Fruit fly (Drosophila melanogaster) whole organism, embryonic: Measurements from ENCODE around the gene bwa.

ENCODE experiments used
- Ada2b ChIP-seq: fragments of 200-800 bp; sonication (Bioruptor generic); IDR thresholded peaks from 2 replicates; pipeline ENCODE4 v1.3.6; 2022; ENCODE audit warnings: missing biosample characterization, missing genetic modification characterization
- C15 ChIP-seq: fragments of 200-800 bp; sonication (Bioruptor generic); IDR thresholded peaks from 3 replicates; pipeline ENCODE4 v1.3.6; 2022; ENCODE audit warnings: missing biosample characterization, missing genetic modification characterization
- CG10274 ChIP-seq: fragments of 200-800 bp; sonication (Bioruptor generic); optimal IDR thresholded peaks from 3 replicates; lab custom pipeline; 2017; ENCODE audit warnings: missing biosample characterization, mild to moderate bottlenecking, missing genetic modification characterization
- CG10462 ChIP-seq: fragments of 200-800 bp; sonication (Bioruptor generic); optimal IDR thresholded peaks from 2 replicates; lab custom pipeline; 2016; ENCODE audit warnings: missing biosample characterization, missing genetic modification characterization
- CG11085 ChIP-seq: fragments of 200-800 bp; sonication (Bioruptor generic); IDR thresholded peaks from 2 replicates; pipeline ENCODE4 v1.3.6; 2022; ENCODE audit warnings: missing biosample characterization, missing genetic modification characterization
- CG11696 ChIP-seq: fragments of 200-800 bp; sonication (Bioruptor generic); IDR thresholded peaks from 2 replicates; pipeline ENCODE4 v1.3.6; 2022; ENCODE audit warnings: missing biosample characterization, missing genetic modification characterization
- CG12744 ChIP-seq: fragments of 200-800 bp; sonication (Bioruptor generic); optimal IDR thresholded peaks from 2 replicates; lab custom pipeline; 2016; ENCODE audit warnings: missing biosample characterization, missing genetic modification characterization
- CG12942 ChIP-seq: fragments of 200-800 bp; sonication (Bioruptor generic); optimal IDR thresholded peaks from 3 replicates; lab custom pipeline; 2016; ENCODE audit warnings: missing biosample characterization, missing genetic modification characterization
- CG14050 ChIP-seq: fragments of 200-800 bp; sonication (Bioruptor generic); IDR thresholded peaks from 3 replicates; pipeline ENCODE4 v1.3.6; 2022; ENCODE audit warnings: missing biosample characterization, missing genetic modification characterization
- CG1602 ChIP-seq: fragments of 200-800 bp; sonication (Bioruptor generic); optimal IDR thresholded peaks from 3 replicates; lab custom pipeline; 2016; ENCODE audit warnings: missing biosample characterization, missing genetic modification characterization
- CG3065 ChIP-seq: fragments of 200-800 bp; sonication (Bioruptor generic); optimal IDR thresholded peaks from 2 replicates; lab custom pipeline; 2016; ENCODE audit warnings: missing biosample characterization, missing genetic modification characterization
- CG34376 ChIP-seq: fragments of 200-800 bp; sonication (Bioruptor generic); optimal IDR thresholded peaks from 2 replicates; lab custom pipeline; 2018; ENCODE audit warnings: missing biosample characterization, mild to moderate bottlenecking, missing genetic modification characterization
- CG42726 ChIP-seq: fragments of 200-800 bp; sonication (Bioruptor generic); IDR thresholded peaks from 2 replicates; pipeline ENCODE4 v1.3.6; 2022; ENCODE audit warnings: missing biosample characterization, missing genetic modification characterization; ENCODE audit not compliant: partially characterized antibody
- CG4854 ChIP-seq: fragments of 200-800 bp; sonication (Bioruptor generic); optimal IDR thresholded peaks from 2 replicates; lab custom pipeline; 2016; ENCODE audit warnings: missing biosample characterization, missing genetic modification characterization, inconsistent platforms
- CG7928 ChIP-seq: fragments of 200-800 bp; sonication (Bioruptor generic); optimal IDR thresholded peaks from 2 replicates; lab custom pipeline; 2017; ENCODE audit warnings: missing biosample characterization, mild to moderate bottlenecking, missing genetic modification characterization
- CG8359 ChIP-seq: fragments of 200-800 bp; sonication (Bioruptor generic); optimal IDR thresholded peaks from 2 replicates; lab custom pipeline; 2017; ENCODE audit warnings: missing biosample characterization, mild to moderate bottlenecking, missing genetic modification characterization, borderline replicate concordance
- CG8765 ChIP-seq: fragments of 200-800 bp; sonication (Bioruptor generic); IDR thresholded peaks from 2 replicates; pipeline ENCODE4 v1.3.6; 2022; ENCODE audit warnings: missing biosample characterization, missing genetic modification characterization
- CG8924 ChIP-seq: fragments of 200-800 bp; optimal IDR thresholded peaks from 3 replicates; lab custom pipeline; 2019; ENCODE audit warnings: missing biosample characterization, mild to moderate bottlenecking, missing genetic modification characterization, moderate library complexity
- CHES-1-like ChIP-seq: fragments of 200-800 bp; sonication (Bioruptor generic); optimal IDR thresholded peaks from 2 replicates; lab custom pipeline; 2016; ENCODE audit warnings: missing biosample characterization, missing genetic modification characterization
- CTCF ChIP-seq: fragments of 200-800 bp; sonication (Bioruptor generic); optimal IDR thresholded peaks from 2 replicates; lab custom pipeline; 2017; ENCODE audit warnings: missing biosample characterization, mild to moderate bottlenecking, missing genetic modification characterization, moderate library complexity
- Camta ChIP-seq: fragments of 200-800 bp; sonication (Bioruptor generic); optimal IDR thresholded peaks from 2 replicates; lab custom pipeline; 2016; ENCODE audit warnings: missing biosample characterization, missing genetic modification characterization
- CrebB ChIP-seq: fragments of 200-800 bp; sonication (Bioruptor generic); optimal IDR thresholded peaks from 3 replicates; lab custom pipeline; 2018; ENCODE audit warnings: missing biosample characterization, mild to moderate bottlenecking, missing genetic modification characterization
- D ChIP-seq, 2 experiments: fragments of 200-800 bp in 1 of 2; fragments of >200 bp in 1 of 2; sonication (Bioruptor generic) in 1 of 2; optimal IDR thresholded peaks; 2 replicates in 1 of 2; 3 replicates in 1 of 2; lab custom pipeline; 2017; ENCODE audit warnings: mild to moderate bottlenecking in 1 of 2, missing biosample characterization in 1 of 2, missing genetic modification characterization in 1 of 2, missing genetic modification reagents in 1 of 2
- E2f1 ChIP-seq: fragments of 200-800 bp; sonication (Bioruptor generic); IDR thresholded peaks from 2 replicates; pipeline ENCODE4 v1.3.6; 2022; ENCODE audit warnings: missing biosample characterization, missing genetic modification characterization
- HHEX ChIP-seq: fragments of 200-800 bp; sonication (Bioruptor generic); optimal IDR thresholded peaks from 3 replicates; lab custom pipeline; 2017; ENCODE audit warnings: missing biosample characterization, mild to moderate bottlenecking, missing genetic modification characterization, missing genetic modification reagents
- NC2α ChIP-seq: fragments of 200-800 bp; sonication (Bioruptor generic); optimal IDR thresholded peaks from 2 replicates; lab custom pipeline; 2016; ENCODE audit warnings: missing biosample characterization, missing genetic modification characterization
- Nf-YB ChIP-seq: fragments of 200-800 bp; sonication (Bioruptor generic); optimal IDR thresholded peaks from 3 replicates; lab custom pipeline; 2019; ENCODE audit warnings: missing biosample characterization, mild to moderate bottlenecking, missing genetic modification characterization, moderate library complexity
- Taf1 ChIP-seq: fragments of 200-800 bp; sonication (Bioruptor generic); IDR thresholded peaks from 2 replicates; pipeline ENCODE4 v1.3.6; 2022; ENCODE audit warnings: missing biosample characterization, missing genetic modification characterization
- Vsx1 ChIP-seq: fragments of 200-800 bp; sonication (Bioruptor generic); optimal IDR thresholded peaks from 2 replicates; lab custom pipeline; 2017; ENCODE audit warnings: missing biosample characterization, mild to moderate bottlenecking, missing genetic modification characterization, missing genetic modification reagents
- Xrp1 ChIP-seq: fragments of 200-800 bp; sonication (Bioruptor generic); IDR thresholded peaks from 2 replicates; pipeline ENCODE4 v1.3.6; 2022; ENCODE audit warnings: missing biosample characterization, missing genetic modification characterization
- ara ChIP-seq: fragments of 200-800 bp; sonication (Bioruptor generic); IDR thresholded peaks from 2 replicates; pipeline ENCODE4 v1.3.6; 2022; ENCODE audit warnings: missing biosample characterization, missing genetic modification characterization
- bigmax ChIP-seq: fragments of 200-800 bp; sonication (Bioruptor generic); optimal IDR thresholded peaks from 2 replicates; lab custom pipeline; 2018; ENCODE audit warnings: missing biosample characterization, mild to moderate bottlenecking, missing genetic modification characterization
- br ChIP-seq: fragments of >200 bp; optimal IDR thresholded peaks from 2 replicates; lab custom pipeline; 2017
- chn ChIP-seq: fragments of 200-800 bp; sonication (Bioruptor generic); optimal IDR thresholded peaks from 2 replicates; lab custom pipeline; 2016; ENCODE audit warnings: missing biosample characterization, missing genetic modification characterization
- crp ChIP-seq, 2 experiments: fragments of 200-800 bp; sonication (Bioruptor generic); optimal IDR thresholded peaks; 2 replicates in 1 of 2; 3 replicates in 1 of 2; lab custom pipeline; 2017; ENCODE audit warnings: missing biosample characterization in 2 of 2, missing genetic modification characterization in 2 of 2, mild to moderate bottlenecking in 1 of 2, moderate library complexity in 1 of 2
- dimm ChIP-seq: fragments of 200-800 bp; sonication (Bioruptor generic); IDR thresholded peaks from 2 replicates; pipeline ENCODE4 v1.3.6; 2022; ENCODE audit warnings: missing biosample characterization, missing genetic modification characterization
- dm ChIP-seq: fragments of 200-800 bp; sonication (Bioruptor generic); optimal IDR thresholded peaks from 3 replicates; lab custom pipeline; 2016; ENCODE audit warnings: missing biosample characterization, missing genetic modification characterization
- fru ChIP-seq: fragments of >200 bp; optimal IDR thresholded peaks from 2 replicates; lab custom pipeline; 2017
- hkb ChIP-seq, 2 experiments: fragments of 200-800 bp in 1 of 2; fragments of >200 bp in 1 of 2; sonication (Bioruptor generic) in 1 of 2; IDR thresholded peaks in 1 of 2; optimal IDR thresholded peaks in 1 of 2; 2 replicates each; pipeline versions ENCODE4 v1.3.6 to Lab custom; 2017 to 2022; ENCODE audit warnings: missing biosample characterization in 1 of 2, missing genetic modification characterization in 1 of 2
- ind ChIP-seq: fragments of 200-800 bp; sonication (Bioruptor generic); optimal IDR thresholded peaks from 3 replicates; lab custom pipeline; 2016; ENCODE audit warnings: missing biosample characterization, missing genetic modification characterization
- lmd ChIP-seq: fragments of 200-800 bp; sonication (Bioruptor generic); IDR thresholded peaks from 2 replicates; pipeline ENCODE4 v1.3.6; 2022; ENCODE audit warnings: missing biosample characterization, missing genetic modification characterization
- nerfin-2 ChIP-seq: fragments of 200-800 bp; sonication (Bioruptor generic); IDR thresholded peaks from 2 replicates; pipeline ENCODE4 v1.3.6; 2022; ENCODE audit warnings: missing biosample characterization, missing genetic modification characterization; ENCODE audit not compliant: partially characterized antibody
- row ChIP-seq: fragments of 200-800 bp; sonication (Bioruptor generic); IDR thresholded peaks from 3 replicates; pipeline ENCODE4 v1.3.6; 2022; ENCODE audit warnings: missing biosample characterization, missing genetic modification characterization
- run ChIP-seq: fragments of 200-800 bp; sonication (Bioruptor generic); optimal IDR thresholded peaks from 3 replicates; lab custom pipeline; 2018; ENCODE audit warnings: missing biosample characterization, mild to moderate bottlenecking, missing genetic modification characterization
- sd ChIP-seq: fragments of 200-800 bp; sonication (Bioruptor generic); optimal IDR thresholded peaks from 3 replicates; lab custom pipeline; 2018; ENCODE audit warnings: missing biosample characterization, mild to moderate bottlenecking, missing genetic modification characterization, moderate library complexity
- seq ChIP-seq: fragments of 200-800 bp; sonication (Bioruptor generic); IDR thresholded peaks from 2 replicates; pipeline ENCODE4 v1.3.6; 2022; ENCODE audit warnings: missing biosample characterization, missing genetic modification characterization
- sima ChIP-seq: fragments of 200-800 bp; sonication (Bioruptor generic); optimal IDR thresholded peaks from 2 replicates; lab custom pipeline; 2016; ENCODE audit warnings: missing biosample characterization, missing genetic modification characterization
- sisA ChIP-seq: fragments of 200-800 bp; sonication (Bioruptor generic); IDR thresholded peaks from 2 replicates; pipeline ENCODE4 v1.3.6; 2022; ENCODE audit warnings: missing biosample characterization, missing genetic modification characterization
- vvl ChIP-seq: fragments of 200-800 bp; sonication (Bioruptor generic); IDR thresholded peaks from 2 replicates; pipeline ENCODE4 v1.3.6; 2022; ENCODE audit warnings: missing biosample characterization, missing genetic modification characterization
- wor ChIP-seq: fragments of 200-800 bp; sonication (Bioruptor generic); IDR thresholded peaks from 2 replicates; pipeline ENCODE4 v1.3.6; 2022; ENCODE audit warnings: missing biosample characterization, missing genetic modification characterization
- zf30C ChIP-seq: fragments of 200-800 bp; sonication (Bioruptor generic); optimal IDR thresholded peaks from 3 replicates; lab custom pipeline; 2018; ENCODE audit warnings: missing biosample characterization, mild to moderate bottlenecking, missing genetic modification characterization

bwa gene

DNA sequence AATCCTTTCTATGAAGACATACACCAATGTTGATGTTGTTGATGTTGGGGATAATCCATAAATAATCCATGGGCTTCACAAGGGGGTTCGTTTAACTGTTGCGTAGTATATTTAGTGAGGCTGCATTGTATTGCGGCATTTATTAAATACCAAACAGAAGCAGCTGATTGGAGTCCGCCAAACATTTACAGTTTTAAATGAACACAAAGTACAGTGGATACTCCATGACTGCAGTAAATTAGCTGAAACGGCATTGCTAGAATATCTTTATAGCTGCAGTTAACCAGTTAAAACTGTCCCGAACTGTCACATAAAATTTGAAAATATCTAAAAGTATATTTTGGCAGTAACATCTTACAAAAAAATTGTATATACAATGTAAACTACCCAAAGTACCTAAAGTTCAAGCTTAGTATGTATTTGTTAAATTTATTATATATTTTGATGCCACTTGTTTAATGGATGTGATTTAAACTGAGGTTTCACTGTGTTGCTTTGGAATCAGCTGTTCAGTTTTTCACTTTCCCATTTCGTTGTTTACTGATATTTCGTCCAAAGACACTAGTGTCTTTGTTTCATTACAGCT, 25.0 kb downstream of the bwa start, which contains the start of the genes CG10747 and Pyroxd1 (continued):
- TF ChIP-seq sd (peak; percentile 95), CG10274 (GFP tag; lab: Kevin White, UChicago) (peak; percentile 85), CG42726 (GFP tag; lab: Robert Waterston, UW) (no peak), Nf-YB (GFP tag; lab: Kevin White, UChicago) (peak; percentile 86), CG4854 (peak; percentile 94), ind (GFP tag; lab: Kevin White, UChicago) (peak; percentile 97), CG1602 (GFP tag; lab: Kevin White, UChicago) (peak; percentile 98), Taf1 (GFP tag; lab: Robert Waterston, UW) (peak; percentile 96), CG34376 (GFP tag; lab: Kevin White, UChicago) (peak; percentile 97), chn (GFP tag; lab: Kevin White, UChicago) (peak; percentile 96), Vsx1 (GFP tag; lab: Kevin White, UChicago) (peak; percentile 97), CG8359 (GFP tag; lab: Kevin White, UChicago) (peak; percentile 80), seq (GFP tag; lab: Robert Waterston, UW) (peak; percentile 96), dm (GFP tag; lab: Kevin White, UChicago) (peak; percentile 82), Xrp1 (peak; percentile 95), lmd (peak; percentile 98), CG8924 (tag; lab: Kevin White, UChicago) (peak; percentile 98), CrebB (tag; lab: Kevin White, UChicago) (peak; percentile 95), sisA (GFP tag; lab: Robert Waterston, UW) (peak; percentile 96), CG12744 (GFP tag; lab: Kevin White, UChicago) (peak; percentile 95), CG11085 (GFP tag; lab: Robert Waterston, UW) (peak; percentile 89), dimm (GFP tag; lab: Robert Waterston, UW) (0 out of 2 replicates have a peak, but pooled peaks have one; percentile 53), CG8765 (GFP tag; lab: Robert Waterston, UW) (peak; percentile 94), run (peak; percentile 94), hkb (optimal IDR thresholded peaks at IDR 0.05; lab: Kevin White, UChicago) (no peak), hkb (GFP tag; IDR thresholded peaks at IDR 0.05; lab: Robert Waterston, UW) (peak; percentile 96), E2f1 (GFP tag; lab: Robert Waterston, UW) (peak; percentile 94), zf30C (peak; percentile 24), sima (GFP tag; lab: Kevin White, UChicago) (peak; percentile 64), nerfin-2 (GFP tag; lab: Robert Waterston, UW) (no peak), br (no peak), vvl (GFP tag; lab: Robert Waterston, UW) (peak; percentile 96), row (GFP tag; lab: Robert Waterston, UW) (peak; percentile 99), fru (lab: Kevin White, UChicago) (no peak), CTCF (GFP tag; lab: Kevin White, UChicago) (peak; percentile 56), CG10462 (GFP tag; lab: Kevin White, UChicago) (peak; percentile 96), bigmax (GFP tag; lab: Kevin White, UChicago) (no peak), CG7928 (GFP tag; lab: Kevin White, UChicago) (peak; percentile 76), D (optimal IDR thresholded peaks at IDR 0.05; lab: Kevin White, UChicago) (no peak), D (GFP tag; optimal IDR thresholded peaks at IDR 0.05; lab: Kevin White, UChicago) (peak; percentile 91), crp (GFP tag; optimal IDR thresholded peaks at IDR 0.05; lab: Kevin White, UChicago) (peak; percentile 88 to 96), CHES-1-like (GFP tag; lab: Kevin White, UChicago) (peak; percentile 90), HHEX (GFP tag; lab: Kevin White, UChicago) (peak; percentile 94), wor (GFP tag; lab: Robert Waterston, UW) (peak; percentile 94), Ada2b (peak; percentile 94), C15 (peak; percentile 92), Camta (GFP tag; lab: Kevin White, UChicago) (peak; percentile 93), CG11696 (peak; percentile 80), NC2α (GFP tag; lab: Kevin White, UChicago) (peak; percentile 82), CG3065 (GFP tag; lab: Kevin White, UChicago) (peak; percentile 87), ara (GFP tag; lab: Robert Waterston, UW) (peak; percentile 92), CG14050 (GFP tag; lab: Robert Waterston, UW) (peak; percentile 93), CG12942 (peak; percentile 96)
